Fruit fly (Drosophila melanogaster) whole organism: Measurements from ENCODE around the gene CG34242.

Experiments used
- CG8478 ChIP-seq: fragments of >200 bp; optimal IDR thresholded peaks from 2 replicates; lab custom pipeline; 2018; ENCODE audit warnings: inconsistent platforms
- Dll ChIP-seq: fragments of >200 bp; optimal IDR thresholded peaks from 2 replicates; lab custom pipeline; 2017
- EcR ChIP-seq, 2 experiments: fragments of >200 bp; optimal IDR thresholded peaks; 2 replicates each; lab custom pipeline; 2017; ENCODE audit warnings: missing biosample characterization in 2 of 2, missing genetic modification characterization in 2 of 2, missing genetic modification reagents in 2 of 2
- pan ChIP-seq: fragments of >200 bp; optimal IDR thresholded peaks from 2 replicates; lab custom pipeline; 2017
- psq ChIP-seq: fragments of >200 bp; optimal IDR thresholded peaks from 2 replicates; lab custom pipeline; 2017
- usp ChIP-seq: fragments of >200 bp; optimal IDR thresholded peaks from 2 replicates; lab custom pipeline; 2017; ENCODE audit warnings: missing biosample characterization, missing genetic modification characterization, mixed read lengths

DNA sequence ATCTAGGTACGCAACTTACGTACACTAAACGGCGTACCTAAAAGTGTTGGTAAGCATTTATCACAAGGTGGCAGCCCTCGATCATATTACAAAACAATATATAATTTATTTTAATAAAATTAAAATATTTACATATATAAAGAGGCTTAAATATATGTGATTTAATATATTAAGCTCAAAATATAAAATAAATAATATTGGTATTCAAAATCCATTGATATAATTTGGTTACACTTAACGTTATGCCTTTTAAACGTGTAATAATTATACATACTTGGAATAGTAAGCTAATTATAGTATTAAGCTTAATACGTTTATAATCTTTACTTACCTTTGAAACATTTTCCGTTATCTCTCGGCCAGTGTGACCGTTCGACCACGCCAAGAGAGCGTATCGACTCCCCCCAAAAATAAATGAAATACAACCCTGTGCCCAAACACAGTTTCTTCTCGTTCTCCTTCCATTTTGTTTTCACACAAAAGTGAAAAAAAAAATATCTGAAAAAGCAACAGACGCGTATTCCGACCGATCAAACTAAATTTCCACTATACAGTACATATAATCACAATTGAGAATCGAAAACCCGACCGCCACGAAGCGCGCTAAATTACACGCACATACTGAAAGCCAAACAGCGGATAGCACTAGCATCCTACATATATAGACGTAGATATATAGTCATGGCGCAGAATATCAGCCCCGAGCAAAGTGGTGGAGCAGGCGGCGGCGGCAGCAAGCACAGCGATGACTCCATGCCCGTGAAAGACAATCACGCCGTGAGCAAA, 29.7 kb upstream of the CG34242 start, which contains the start of the genes CG10646 and vih:
- TF ChIP-seq usp (GFP tag; lab: Kevin White, UChicago) (no peak), CG8478 (lab: Kevin White, UChicago) (no peak), psq (lab: Kevin White, UChicago) (no peak), EcR (GFP tag; optimal IDR thresholded peaks at IDR 0.05; lab: Kevin White, UChicago) (no peak), Dll (lab: Kevin White, UChicago) (no peak), pan (lab: Kevin White, UChicago) (no peak)
